Worm (Caenorhabditis elegans) whole organism, late embryonic: ENCODE results near the gene cca-1.

Experiments used
- C08G9.2 ChIP-seq: sonication (generic microtip); optimal IDR thresholded peaks from 2 replicates; lab custom pipeline; 2016; ENCODE audit warnings: mild to moderate bottlenecking, missing genetic modification characterization, moderate library complexity, missing compliant biosample characterization
- K09A11.1 ChIP-seq: sonication (generic microtip); optimal IDR thresholded peaks from 2 replicates; lab custom pipeline; 2017; ENCODE audit warnings: antibody characterized with exemption, mild to moderate bottlenecking, missing genetic modification characterization, missing compliant biosample characterization; ENCODE audit not compliant: insufficient read depth
- T23F11.4 ChIP-seq: fragments of 200-800 bp; sonication (Bioruptor generic); optimal IDR thresholded peaks from 2 replicates; lab custom pipeline; 2018; ENCODE audit warnings: mild to moderate bottlenecking, missing genetic modification characterization, missing compliant biosample characterization
- ahr-1 ChIP-seq: sonication (generic microtip); optimal IDR thresholded peaks from 2 replicates; lab custom pipeline; 2016; ENCODE audit warnings: missing genetic modification characterization, missing compliant biosample characterization
- ama-1 ChIP-seq: fragments of 150-350 bp; optimal IDR thresholded peaks from 2 replicates; lab custom pipeline; 2014
- ceh-14 ChIP-seq: sonication (generic microtip); optimal IDR thresholded peaks from 2 replicates; lab custom pipeline; 2016; ENCODE audit warnings: missing genotype, missing genetic modification characterization, missing compliant biosample characterization
- ceh-18 ChIP-seq: sonication (generic microtip); optimal IDR thresholded peaks from 2 replicates; lab custom pipeline; 2016; ENCODE audit warnings: missing genetic modification characterization, missing compliant biosample characterization
- ceh-24 ChIP-seq: sonication (generic microtip); optimal IDR thresholded peaks from 2 replicates; lab custom pipeline; 2016; ENCODE audit warnings: mild to moderate bottlenecking, missing genetic modification characterization, missing compliant biosample characterization
- ceh-30 ChIP-seq: fragments of 150-350 bp; optimal IDR thresholded peaks from 2 replicates; lab custom pipeline; 2014; ENCODE audit warnings: missing biosample characterization, missing genetic modification characterization
- ceh-31 ChIP-seq: sonication (generic microtip); optimal IDR thresholded peaks from 2 replicates; lab custom pipeline; 2016; ENCODE audit warnings: missing genetic modification characterization, missing compliant biosample characterization
- ceh-34 ChIP-seq: sonication (generic microtip); optimal IDR thresholded peaks from 2 replicates; lab custom pipeline; 2016; ENCODE audit warnings: mild to moderate bottlenecking, missing genetic modification characterization, missing compliant biosample characterization
- ceh-45 ChIP-seq: fragments of 200-800 bp; sonication (Bioruptor generic); IDR thresholded peaks from 2 replicates; pipeline ENCODE4 v1.3.6; 2022; ENCODE audit warnings: missing genetic modification reagents, missing genetic modification characterization, missing compliant biosample characterization
- ceh-48 ChIP-seq: sonication (generic microtip); optimal IDR thresholded peaks from 2 replicates; lab custom pipeline; 2016; ENCODE audit warnings: missing genetic modification characterization, inconsistent platforms, missing compliant biosample characterization
- ceh-6 ChIP-seq: fragments of 200-800 bp; sonication (Bioruptor generic); optimal IDR thresholded peaks from 2 replicates; lab custom pipeline; 2018; ENCODE audit warnings: mild to moderate bottlenecking, missing genetic modification characterization, missing compliant biosample characterization
- dmd-4 ChIP-seq: sonication (generic microtip); optimal IDR thresholded peaks from 2 replicates; lab custom pipeline; 2016; ENCODE audit warnings: borderline replicate concordance, missing genetic modification characterization, missing compliant biosample characterization
- dve-1 ChIP-seq: sonication (generic microtip); optimal IDR thresholded peaks from 2 replicates; lab custom pipeline; 2017; ENCODE audit warnings: antibody characterized with exemption, mild to moderate bottlenecking, missing genetic modification characterization, missing compliant biosample characterization
- elt-2 ChIP-seq: sonication (generic microtip); optimal IDR thresholded peaks from 2 replicates; lab custom pipeline; 2016; ENCODE audit warnings: missing genetic modification reagents, missing genetic modification characterization, missing compliant biosample characterization
- elt-4 ChIP-seq: sonication (generic microtip); optimal IDR thresholded peaks from 2 replicates; lab custom pipeline; 2016; ENCODE audit warnings: missing genetic modification characterization, missing compliant biosample characterization
- fax-1 ChIP-seq: sonication (generic microtip); optimal IDR thresholded peaks from 2 replicates; lab custom pipeline; 2016; ENCODE audit warnings: missing genotype, missing genetic modification characterization, missing compliant biosample characterization
- fkh-10 ChIP-seq: fragments of 150-350 bp; optimal IDR thresholded peaks from 2 replicates; lab custom pipeline; 2014; ENCODE audit warnings: missing biosample characterization, missing genetic modification reagents, missing genetic modification characterization
- fkh-6 ChIP-seq: sonication (generic microtip); optimal IDR thresholded peaks from 2 replicates; lab custom pipeline; 2016; ENCODE audit warnings: missing genetic modification characterization, missing compliant biosample characterization
- gmeb-2 ChIP-seq: sonication (generic microtip); optimal IDR thresholded peaks from 2 replicates; lab custom pipeline; 2016; ENCODE audit warnings: missing genetic modification characterization, inconsistent platforms, missing compliant biosample characterization
- hlh-13 ChIP-seq: fragments of 200-800 bp; sonication (Bioruptor generic); optimal IDR thresholded peaks from 2 replicates; lab custom pipeline; 2018; ENCODE audit warnings: mild to moderate bottlenecking, missing genetic modification characterization, missing compliant biosample characterization
- hlh-30 ChIP-seq: sonication (generic microtip); optimal IDR thresholded peaks from 2 replicates; lab custom pipeline; 2017; ENCODE audit warnings: antibody characterized with exemption, missing genetic modification characterization, missing compliant biosample characterization; ENCODE audit not compliant: insufficient read depth
- hlh-6 ChIP-seq: sonication (generic microtip); optimal IDR thresholded peaks from 2 replicates; lab custom pipeline; 2016; ENCODE audit warnings: missing genotype, missing genetic modification characterization, missing compliant biosample characterization
- hlh-8 ChIP-seq: sonication (generic microtip); optimal IDR thresholded peaks from 2 replicates; lab custom pipeline; 2016; ENCODE audit warnings: missing genotype, missing genetic modification characterization, missing compliant biosample characterization
- nfya-1 ChIP-seq: sonication (generic microtip); optimal IDR thresholded peaks from 2 replicates; lab custom pipeline; 2017; ENCODE audit warnings: missing genetic modification characterization, mild to moderate bottlenecking, missing compliant biosample characterization, antibody characterized with exemption, moderate library complexity
- nhr-11 ChIP-seq: fragments of 150-350 bp; optimal IDR thresholded peaks from 2 replicates; lab custom pipeline; 2014; ENCODE audit warnings: missing biosample characterization, missing genetic modification characterization
- nhr-232 ChIP-seq: sonication (generic microtip); optimal IDR thresholded peaks from 2 replicates; lab custom pipeline; 2016; ENCODE audit warnings: missing genetic modification characterization, missing compliant biosample characterization
- npax-4 ChIP-seq: sonication (generic microtip); optimal IDR thresholded peaks from 2 replicates; lab custom pipeline; 2016; ENCODE audit warnings: missing genetic modification characterization, missing compliant biosample characterization
- odd-2 ChIP-seq: sonication (generic microtip); optimal IDR thresholded peaks from 2 replicates; lab custom pipeline; 2017; ENCODE audit warnings: antibody characterized with exemption, mild to moderate bottlenecking, missing genetic modification characterization, missing compliant biosample characterization
- pag-3 ChIP-seq: sonication (generic microtip); optimal IDR thresholded peaks from 2 replicates; lab custom pipeline; 2016; ENCODE audit warnings: missing compliant biosample characterization, missing genetic modification characterization, borderline replicate concordance
- pat-9 ChIP-seq: fragments of 200-800 bp; sonication (Bioruptor generic); optimal IDR thresholded peaks from 2 replicates; lab custom pipeline; 2018; ENCODE audit warnings: mild to moderate bottlenecking, missing genetic modification characterization, moderate library complexity, missing compliant biosample characterization
- pax-1 ChIP-seq: fragments of 150-350 bp; optimal IDR thresholded peaks from 2 replicates; lab custom pipeline; 2014; ENCODE audit warnings: missing biosample characterization, missing genetic modification characterization
- pha-2 ChIP-seq: sonication (generic microtip); optimal IDR thresholded peaks from 2 replicates; lab custom pipeline; 2017; ENCODE audit warnings: mild to moderate bottlenecking, missing genetic modification characterization, missing compliant biosample characterization
- ref-2 ChIP-seq: sonication (generic microtip); optimal IDR thresholded peaks from 2 replicates; lab custom pipeline; 2016; ENCODE audit warnings: missing genetic modification characterization, missing compliant biosample characterization
- rnt-1 ChIP-seq: sonication (generic microtip); optimal IDR thresholded peaks from 2 replicates; lab custom pipeline; 2016; ENCODE audit warnings: missing genetic modification characterization, missing compliant biosample characterization
- syd-9 ChIP-seq: sonication (generic microtip); optimal IDR thresholded peaks from 2 replicates; lab custom pipeline; 2016; ENCODE audit warnings: mild to moderate bottlenecking, missing genetic modification characterization, moderate library complexity, missing compliant biosample characterization
- ttx-3 ChIP-seq: sonication (generic microtip); optimal IDR thresholded peaks from 2 replicates; lab custom pipeline; 2016; ENCODE audit warnings: missing genetic modification reagents, missing genetic modification characterization, missing compliant biosample characterization
- unc-3 ChIP-seq, 2 experiments: fragments of 200-800 bp in 1 of 2; sonication (Bioruptor generic) in 1 of 2; sonication (generic microtip) in 1 of 2; conservative IDR thresholded peaks in 1 of 2; optimal IDR thresholded peaks in 1 of 2; 2 replicates each; pipeline versions ENCODE4 v1.3.6 to Lab custom; 2016 to 2022; ENCODE audit warnings: missing compliant biosample characterization in 2 of 2, missing genetic modification characterization in 2 of 2, missing genetic modification reagents in 1 of 2
- unc-55 ChIP-seq: sonication (generic microtip); optimal IDR thresholded peaks from 2 replicates; lab custom pipeline; 2017; ENCODE audit warnings: missing biosample characterization, missing genetic modification reagents, missing genetic modification characterization
- zip-5 ChIP-seq: sonication (generic microtip); optimal IDR thresholded peaks from 2 replicates; lab custom pipeline; 2016; ENCODE audit warnings: missing genetic modification characterization, missing compliant biosample characterization

cca-1 gene

ce11 chrX:7809352-7810196 lies 66.2 kb downstream of the cca-1 start (continued):
- TF ChIP-seq ceh-34 (tag; lab: Kevin White, UChicago) (no peak), pha-2 (no peak), C08G9.2 (tag; lab: Kevin White, UChicago) (no peak), fax-1 (tag; lab: Kevin White, UChicago) (no peak), unc-3 (GFP tag; conservative IDR thresholded peaks at IDR 0.05; lab: Robert Waterston, UW) (no peak), unc-3 (tag; optimal IDR thresholded peaks at IDR 0.05; lab: Kevin White, UChicago) (no peak), ama-1 (lab: Kevin White, UChicago) (no peak), hlh-13 (GFP tag; lab: Kevin White, UChicago) (no peak), ttx-3 (tag; lab: Kevin White, UChicago) (no peak), unc-55 (peak; percentile 74), ahr-1 (tag; lab: Kevin White, UChicago) (no peak), rnt-1 (tag; lab: Kevin White, UChicago) (peak; percentile 30), fkh-10 (GFP tag; lab: Kevin White, UChicago) (no peak), pag-3 (tag; lab: Kevin White, UChicago) (no peak), syd-9 (no peak), elt-4 (no peak), ceh-45 (GFP tag; lab: Robert Waterston, UW) (no peak), ceh-6 (GFP tag; lab: Kevin White, UChicago) (no peak)

ce11 chrX:7808388-7808787 lies 67.4 kb downstream of the cca-1 start:
- TF ChIP-seq fax-1 (tag; lab: Kevin White, UChicago): no peak
- TF ChIP-seq pax-1 (tag; lab: Kevin White, UChicago): no peak
- TF ChIP-seq ceh-31 (tag; lab: Kevin White, UChicago): no peak
- no peak for TF ChIP-seq hlh-6
- no peak for TF ChIP-seq ceh-24
- TF ChIP-seq fkh-10 (GFP tag; lab: Kevin White, UChicago): no peak
- TF ChIP-seq odd-2 (tag; lab: Kevin White, UChicago): no peak
- no peak for TF ChIP-seq ahr-1 (tag; lab: Kevin White, UChicago)
- TF ChIP-seq elt-2 (tag; lab: Kevin White, UChicago): no peak
- no peak for TF ChIP-seq ceh-30
- no peak for TF ChIP-seq ceh-18 (tag; lab: Kevin White, UChicago)
- TF ChIP-seq, all 69 proteins: peak for 0

- TF ChIP-seq elt-4 (no peak), hlh-8 (tag; lab: Kevin White, UChicago) (no peak), pax-1 (tag; lab: Kevin White, UChicago) (no peak), dve-1 (tag; lab: Kevin White, UChicago) (no peak), K09A11.1 (tag; lab: Kevin White, UChicago) (no peak), dmd-4 (tag; lab: Kevin White, UChicago) (no peak), ceh-45 (GFP tag; lab: Robert Waterston, UW) (no peak), fkh-6 (tag; lab: Kevin White, UChicago) (no peak), gmeb-2 (no peak), ceh-14 (tag; lab: Kevin White, UChicago) (no peak), zip-5 (tag; lab: Kevin White, UChicago) (no peak)
Observed at ce11 chrX:7800370-7800769, 75.4 kb downstream of the cca-1 start.

- TF ChIP-seq nhr-11: no peak
- no peak for TF ChIP-seq nfya-1
- no peak for TF ChIP-seq ceh-48
- TF ChIP-seq elt-4: no peak
- no peak for TF ChIP-seq hlh-30 (tag; lab: Kevin White, UChicago)
- no peak for TF ChIP-seq pat-9
- TF ChIP-seq nhr-232 (tag; lab: Kevin White, UChicago): no peak
- TF ChIP-seq zip-5 (tag; lab: Kevin White, UChicago): no peak
- no peak for TF ChIP-seq T23F11.4 (GFP tag; lab: Kevin White, UChicago)
- no peak for TF ChIP-seq npax-4 (tag; lab: Kevin White, UChicago)
- no peak for TF ChIP-seq ref-2 (tag; lab: Kevin White, UChicago)
- no peak for TF ChIP-seq ceh-31 (tag; lab: Kevin White, UChicago)
- TF ChIP-seq ceh-18 (tag; lab: Kevin White, UChicago): no peak
- TF ChIP-seq unc-55: no peak
- TF ChIP-seq ttx-3 (tag; lab: Kevin White, UChicago): no peak
- TF ChIP-seq, all 69 proteins: peak for 0
Observed at ce11 chrX:7799680-7800079, 76.1 kb downstream of the cca-1 start, which contains the start of gene gpx-7. Gene gpx-7 (minus strand): TSS chrX:7799780.
